Fruit fly (Drosophila melanogaster) whole organism, prepupa: Measurements from ENCODE around the gene Tsp29Fa.

Experiments used
- CG10669 ChIP-seq: fragments of 200-800 bp; sonication (Bioruptor generic); optimal IDR thresholded peaks from 3 replicates; lab custom pipeline; 2018; ENCODE audit warnings: missing biosample characterization, mild to moderate bottlenecking, missing genetic modification characterization, moderate library complexity
- CG11902 ChIP-seq: fragments of 200-800 bp; sonication (Bioruptor generic); optimal IDR thresholded peaks from 3 replicates; lab custom pipeline; 2016; ENCODE audit warnings: missing biosample characterization, missing genetic modification characterization
- CG32006 ChIP-seq: fragments of 200-800 bp; sonication (Bioruptor generic); optimal IDR thresholded peaks from 3 replicates; lab custom pipeline; 2017; ENCODE audit warnings: missing biosample characterization, mild to moderate bottlenecking, missing genetic modification characterization
- CG34406 ChIP-seq: fragments of 200-800 bp; sonication (Bioruptor generic); optimal IDR thresholded peaks from 3 replicates; lab custom pipeline; 2016; ENCODE audit warnings: missing biosample characterization, missing genetic modification characterization
- CG8319 ChIP-seq: fragments of 200-800 bp; sonication (Bioruptor generic); optimal IDR thresholded peaks from 3 replicates; lab custom pipeline; 2016; ENCODE audit warnings: missing biosample characterization, missing genetic modification characterization
- Eip93F ChIP-seq: fragments of 200-800 bp; sonication (Bioruptor generic); optimal IDR thresholded peaks from 2 replicates; lab custom pipeline; 2016; ENCODE audit warnings: missing biosample characterization, mild to moderate bottlenecking, missing genetic modification characterization
- Gug ChIP-seq: fragments of 200-800 bp; sonication (Bioruptor generic); IDR thresholded peaks from 2 replicates; pipeline ENCODE4 v1.3.6; 2022; ENCODE audit warnings: missing biosample characterization, missing genetic modification characterization
- net ChIP-seq: fragments of 200-800 bp; sonication (Bioruptor generic); optimal IDR thresholded peaks from 3 replicates; lab custom pipeline; 2016; ENCODE audit warnings: missing biosample characterization, missing genetic modification characterization
- topi ChIP-seq: fragments of 200-800 bp; sonication (Bioruptor generic); optimal IDR thresholded peaks from 3 replicates; lab custom pipeline; 2016; ENCODE audit warnings: missing biosample characterization, missing genetic modification characterization

- TF ChIP-seq CG32006 (GFP tag; lab: Kevin White, UChicago) = no peak
- no peak for TF ChIP-seq Eip93F
- no peak for TF ChIP-seq Gug (GFP tag; lab: Robert Waterston, UW)
- no peak for TF ChIP-seq CG10669 (GFP tag; lab: Kevin White, UChicago)
- no peak for TF ChIP-seq CG11902 (GFP tag; lab: Kevin White, UChicago)
- TF ChIP-seq CG34406 (GFP tag; lab: Kevin White, UChicago) = no peak
- no peak for TF ChIP-seq topi (GFP tag; lab: Kevin White, UChicago)
- no peak for TF ChIP-seq net (GFP tag; lab: Kevin White, UChicago)
- no peak for TF ChIP-seq CG8319 (GFP tag; lab: Kevin White, UChicago)
These were observed 6.9 kb downstream of the Tsp29Fa start for dm6 chr2L:8940680-8941079.
